Fruit fly (Drosophila melanogaster) whole organism, larva: Measurements from ENCODE around the gene gdl-ORF39.

Experiments
- noc ChIP-seq: fragments of 200-800 bp; sonication (Bioruptor generic); optimal IDR thresholded peaks from 3 replicates; lab custom pipeline; 2019; ENCODE audit warnings: missing biosample characterization, mild to moderate bottlenecking, missing genetic modification characterization, moderate library complexity

Gene gdl-ORF39

dm6 chr3L:15509398-15509797 lies at the start of gene gdl-ORF39, which contains the start of gene gdl:
Gene gdl-ORF39, plus strand, starts transcription at chr3L:15509445.
Gene gdl, plus strand, starts transcription at chr3L:15509445.
- TF ChIP-seq noc (tag; lab: Kevin White, UChicago), result no peak

- no peak for TF ChIP-seq noc (tag; lab: Kevin White, UChicago)
Observed at dm6 chr3L:15474010-15474409, 35.2 kb upstream of the gdl-ORF39 start, which contains the start of gene cocoon. Gene cocoon, minus strand, starts transcription at chr3L:15474110.

DNA sequence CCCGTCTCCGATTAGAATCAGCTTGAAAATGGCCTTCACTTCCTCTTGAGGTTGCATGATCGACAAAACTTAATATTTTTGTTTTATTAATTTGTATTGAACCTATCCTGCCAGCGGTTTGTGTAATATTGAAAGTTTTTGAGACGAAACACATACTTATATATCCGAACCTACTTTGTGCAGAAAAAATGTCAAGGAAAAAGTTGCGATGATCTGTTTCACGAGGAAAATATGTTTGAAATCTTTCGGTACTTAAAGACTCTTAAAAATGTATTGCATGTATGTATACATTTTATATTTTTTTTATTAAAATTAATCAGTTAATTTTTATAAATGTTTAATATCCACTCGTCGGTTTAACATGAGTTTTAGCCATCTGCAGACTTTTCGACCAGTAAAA lies 23.9 kb upstream of the gdl-ORF39 start, which contains the start of gene Ran-like:
TSS of gene Ran-like (minus strand) at position 101 of the 400 bp plus-strand sequence.
- TF ChIP-seq noc (tag; lab: Kevin White, UChicago), result no peak

- TF ChIP-seq noc (tag; lab: Kevin White, UChicago), result no peak
Observed at dm6 chr3L:15493886-15494598, 15.2 kb upstream of the gdl-ORF39 start.

- no peak for TF ChIP-seq noc (tag; lab: Kevin White, UChicago)
Observed at dm6 chr3L:15494599-15495271, 14.5 kb upstream of the gdl-ORF39 start.

DNA sequence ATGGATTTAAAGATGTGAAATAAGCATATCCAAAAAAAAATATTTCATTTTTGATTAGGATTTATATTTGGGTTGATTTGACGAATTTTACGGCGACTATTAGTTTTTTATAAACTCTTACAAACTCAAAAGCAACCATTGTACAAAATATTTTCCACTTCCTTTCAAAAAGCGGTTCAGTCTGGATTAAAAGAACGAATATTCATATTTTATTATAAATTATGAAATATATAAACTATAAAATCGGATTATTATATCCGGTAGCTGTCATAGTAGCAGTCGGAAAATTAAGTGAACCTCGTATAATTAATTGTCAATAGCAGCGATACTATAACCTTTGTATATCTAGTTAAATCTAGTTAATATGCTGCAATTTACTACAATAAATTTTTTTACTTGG lies 13.8 kb upstream of the gdl-ORF39 start, which contains the start of gene CG12355:
TSS of gene CG12355 (minus strand) at position 101 of the 400 bp plus-strand sequence.
- no peak for TF ChIP-seq noc (tag; lab: Kevin White, UChicago)

DNA sequence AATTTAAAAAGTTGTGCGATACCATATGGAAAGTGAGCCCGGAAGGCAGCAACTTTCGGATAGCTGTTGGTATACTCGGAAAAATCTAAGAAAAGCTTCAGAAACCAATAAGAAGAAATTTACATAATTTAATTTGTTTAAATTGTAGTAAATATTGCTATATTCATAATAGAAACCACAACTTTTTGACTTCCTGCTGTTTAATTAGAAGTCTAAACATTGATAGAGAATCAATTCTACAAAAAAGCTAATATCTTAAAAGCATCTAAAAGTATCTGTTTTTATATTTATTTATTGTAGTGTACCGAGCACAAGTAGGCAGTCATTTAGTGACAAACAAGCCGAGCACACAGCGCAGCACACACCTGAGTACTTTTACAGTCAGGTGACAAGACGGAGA lies 13.0 kb upstream of the gdl-ORF39 start, which contains the start of gene CG13455:
TSS of gene CG13455 (plus strand) at position 301 of the 400 bp plus-strand sequence.
- no peak for TF ChIP-seq noc (tag; lab: Kevin White, UChicago)

DNA sequence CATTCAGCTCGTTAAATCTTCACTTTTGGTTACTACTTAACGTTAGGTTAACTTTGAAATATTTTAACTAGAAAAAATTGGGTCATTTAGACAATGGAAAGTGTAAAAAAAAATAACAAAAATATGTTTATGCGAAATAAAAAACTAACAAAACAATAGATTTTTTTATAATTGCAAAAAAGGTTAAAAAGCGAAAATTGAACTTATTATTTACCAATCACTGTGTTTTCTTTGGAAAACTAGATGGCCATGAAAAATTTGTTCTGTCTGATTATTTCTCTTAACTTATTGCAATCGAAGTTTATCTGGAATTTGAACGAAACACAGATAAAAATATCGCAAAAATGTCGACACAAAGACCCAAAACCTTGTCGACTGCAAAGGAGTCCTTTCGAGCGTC lies 11.3 kb upstream of the gdl-ORF39 start, which contains the start of gene CG7276:
TSS of gene CG7276 (plus strand) at position 301 of the 400 bp plus-strand sequence.
- no peak for TF ChIP-seq noc (tag; lab: Kevin White, UChicago)

- no peak for TF ChIP-seq noc (tag; lab: Kevin White, UChicago)
Observed at dm6 chr3L:15498745-15499144, 10.5 kb upstream of the gdl-ORF39 start, which contains the start of gene CG7275. Gene CG7275, plus strand, starts transcription at chr3L:15498959.

dm6 chr3L:15500813-15501645 lies 8.2 kb upstream of the gdl-ORF39 start, which contains the start of gene CG7272:
Gene CG7272, plus strand, starts transcription at chr3L:15500938.
- peak; percentile 12 for TF ChIP-seq noc (tag; lab: Kevin White, UChicago)

dm6 chr3L:15501646-15501972 lies 7.6 kb upstream of the gdl-ORF39 start:
- TF ChIP-seq noc (tag; lab: Kevin White, UChicago), result peak; percentile 9

DNA sequence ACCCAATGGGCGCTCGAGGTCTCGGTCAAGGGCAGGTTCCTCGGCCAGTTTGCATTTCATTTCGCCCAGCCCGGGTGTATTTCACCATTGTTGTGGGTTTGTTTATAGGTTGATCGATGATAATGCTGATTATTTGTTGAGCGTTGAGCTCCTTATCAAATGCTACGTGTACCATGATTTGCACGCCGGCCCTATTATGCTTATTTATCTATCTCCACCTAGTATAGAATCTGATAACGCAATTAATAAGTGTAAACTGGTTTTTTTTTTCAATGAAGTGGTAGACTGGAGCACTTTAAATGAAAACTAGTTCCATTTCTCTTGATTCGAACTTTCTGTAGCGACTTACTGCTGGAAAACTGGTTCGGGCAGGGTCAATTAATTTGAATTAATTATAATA lies 7.0 kb upstream of the gdl-ORF39 start:
- TF ChIP-seq noc (tag; lab: Kevin White, UChicago), result no peak

DNA sequence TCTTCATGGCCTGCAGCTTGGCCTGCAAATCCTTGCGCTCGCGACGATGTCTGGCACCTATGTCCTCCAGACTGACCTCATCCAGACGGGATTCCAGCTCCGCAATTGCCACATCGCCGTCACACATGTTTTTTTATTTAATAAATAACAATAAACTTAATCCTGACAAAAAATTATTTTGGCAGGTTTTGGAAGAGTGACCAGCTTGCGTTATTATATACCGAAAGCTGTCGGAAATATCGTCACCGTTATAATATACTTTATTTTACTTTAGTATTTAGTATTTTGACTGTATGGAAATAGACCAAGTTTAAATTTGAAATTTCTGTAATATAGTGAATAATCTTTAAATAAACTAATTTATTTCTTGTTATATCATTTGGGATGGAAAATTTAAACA lies 4.6 kb upstream of the gdl-ORF39 start, which contains the start of gene CG7857:
TSS of gene CG7857 (minus strand) at position 208 of the 400 bp plus-strand sequence.
- TF ChIP-seq noc (tag; lab: Kevin White, UChicago), result no peak

dm6 chr3L:15506174-15506926 lies 2.9 kb upstream of the gdl-ORF39 start:
- no peak for TF ChIP-seq noc (tag; lab: Kevin White, UChicago)
